Fruit fly (Drosophila melanogaster) whole organism, embryonic: ENCODE results near the gene Uggt.

Experiments
- Asciz ChIP-seq: fragments of 200-800 bp; sonication (Bioruptor generic); optimal IDR thresholded peaks from 2 replicates; lab custom pipeline; 2017; ENCODE audit warnings: missing biosample characterization, mild to moderate bottlenecking, missing genetic modification characterization, missing genetic modification reagents
- Atf3 ChIP-seq: fragments of 200-800 bp; sonication (Bioruptor generic); optimal IDR thresholded peaks from 3 replicates; lab custom pipeline; 2016; ENCODE audit warnings: missing biosample characterization, missing genetic modification characterization
- Bgb ChIP-seq: fragments of 200-800 bp; sonication (Bioruptor generic); IDR thresholded peaks from 2 replicates; pipeline ENCODE4 v1.3.6; 2022; ENCODE audit warnings: missing biosample characterization, missing genetic modification characterization; ENCODE audit not compliant: partially characterized antibody
- C15 ChIP-seq: fragments of 200-800 bp; sonication (Bioruptor generic); IDR thresholded peaks from 3 replicates; pipeline ENCODE4 v1.3.6; 2022; ENCODE audit warnings: missing biosample characterization, missing genetic modification characterization
- CG10462 ChIP-seq: fragments of 200-800 bp; sonication (Bioruptor generic); optimal IDR thresholded peaks from 2 replicates; lab custom pipeline; 2016; ENCODE audit warnings: missing biosample characterization, missing genetic modification characterization
- CG10979 ChIP-seq: fragments of 200-800 bp; sonication (Bioruptor generic); optimal IDR thresholded peaks from 2 replicates; lab custom pipeline; 2018; ENCODE audit warnings: missing biosample characterization, mild to moderate bottlenecking, missing genetic modification characterization, moderate library complexity
- CG11085 ChIP-seq: fragments of 200-800 bp; sonication (Bioruptor generic); IDR thresholded peaks from 2 replicates; pipeline ENCODE4 v1.3.6; 2022; ENCODE audit warnings: missing biosample characterization, missing genetic modification characterization
- CG11456 ChIP-seq: fragments of 200-800 bp; sonication (Bioruptor generic); IDR thresholded peaks from 3 replicates; pipeline ENCODE4 v1.3.6; 2022; ENCODE audit warnings: missing biosample characterization, missing genetic modification characterization
- CG11560 ChIP-seq: fragments of 200-800 bp; sonication (Bioruptor generic); IDR thresholded peaks from 3 replicates; pipeline ENCODE4 v1.3.6; 2022; ENCODE audit warnings: missing biosample characterization, missing genetic modification characterization
- CG11696 ChIP-seq: fragments of 200-800 bp; sonication (Bioruptor generic); IDR thresholded peaks from 2 replicates; pipeline ENCODE4 v1.3.6; 2022; ENCODE audit warnings: missing biosample characterization, missing genetic modification characterization
- CG12071 ChIP-seq: fragments of 200-800 bp; sonication (Bioruptor generic); optimal IDR thresholded peaks from 3 replicates; lab custom pipeline; 2018; ENCODE audit warnings: missing biosample characterization, mild to moderate bottlenecking, missing genetic modification characterization
- CG12104 ChIP-seq: fragments of 200-800 bp; sonication (Bioruptor generic); optimal IDR thresholded peaks from 3 replicates; lab custom pipeline; 2016; ENCODE audit warnings: missing biosample characterization, missing genetic modification characterization
- CG12659 ChIP-seq: fragments of 200-800 bp; sonication (Bioruptor generic); optimal IDR thresholded peaks from 3 replicates; lab custom pipeline; 2017; ENCODE audit warnings: mild to moderate bottlenecking, missing biosample characterization, missing genetic modification reagents, missing genetic modification characterization
- CG12744 ChIP-seq: fragments of 200-800 bp; sonication (Bioruptor generic); optimal IDR thresholded peaks from 2 replicates; lab custom pipeline; 2016; ENCODE audit warnings: missing biosample characterization, missing genetic modification characterization
- CG13123 ChIP-seq: fragments of 200-800 bp; sonication (Bioruptor generic); optimal IDR thresholded peaks from 2 replicates; lab custom pipeline; 2016; ENCODE audit warnings: missing biosample characterization, missing genetic modification characterization
- CG14710 ChIP-seq: fragments of 200-800 bp; sonication (Bioruptor generic); optimal IDR thresholded peaks from 3 replicates; lab custom pipeline; 2019; ENCODE audit warnings: missing biosample characterization, mild to moderate bottlenecking, missing genetic modification characterization, moderate library complexity
- CG15479 ChIP-seq: fragments of 200-800 bp; sonication (Bioruptor generic); optimal IDR thresholded peaks from 3 replicates; lab custom pipeline; 2019; ENCODE audit warnings: missing biosample characterization, mild to moderate bottlenecking, missing genetic modification characterization, moderate library complexity
- CG2202 ChIP-seq: fragments of 200-800 bp; sonication (Bioruptor generic); optimal IDR thresholded peaks from 2 replicates; lab custom pipeline; 2018; ENCODE audit warnings: missing biosample characterization, mild to moderate bottlenecking, missing genetic modification characterization
- CG4360 ChIP-seq: fragments of 200-800 bp; sonication (Bioruptor generic); IDR thresholded peaks from 2 replicates; pipeline ENCODE4 v1.3.6; 2022; ENCODE audit warnings: missing biosample characterization, missing genetic modification characterization
- CG6254 ChIP-seq: fragments of 200-800 bp; sonication (Bioruptor generic); optimal IDR thresholded peaks from 3 replicates; lab custom pipeline; 2017; ENCODE audit warnings: mild to moderate bottlenecking, missing biosample characterization, missing genetic modification reagents, missing genetic modification characterization
- CG7556 ChIP-seq: fragments of 200-800 bp; sonication (Bioruptor generic); optimal IDR thresholded peaks from 2 replicates; lab custom pipeline; 2017; ENCODE audit warnings: missing biosample characterization, mild to moderate bottlenecking, missing genetic modification characterization
- CG7987 ChIP-seq: fragments of 200-800 bp; sonication (Bioruptor generic); optimal IDR thresholded peaks from 2 replicates; lab custom pipeline; 2018; ENCODE audit warnings: missing biosample characterization, mild to moderate bottlenecking, missing genetic modification characterization, moderate library complexity
- CG8478 ChIP-seq: fragments of >200 bp; optimal IDR thresholded peaks from 2 replicates; lab custom pipeline; 2018
- Camta ChIP-seq: fragments of 200-800 bp; sonication (Bioruptor generic); optimal IDR thresholded peaks from 2 replicates; lab custom pipeline; 2016; ENCODE audit warnings: missing biosample characterization, missing genetic modification characterization
- Drgx ChIP-seq: fragments of 200-800 bp; sonication (Bioruptor generic); IDR thresholded peaks from 2 replicates; pipeline ENCODE4 v1.3.6; 2022; ENCODE audit warnings: missing biosample characterization, missing genetic modification characterization
- H2.0 ChIP-seq: fragments of 200-800 bp; sonication (Bioruptor generic); IDR thresholded peaks from 2 replicates; pipeline ENCODE4 v1.3.6; 2022; ENCODE audit warnings: missing biosample characterization, missing genetic modification characterization
- Hr3 ChIP-seq: fragments of 200-800 bp; sonication (Bioruptor generic); optimal IDR thresholded peaks from 3 replicates; lab custom pipeline; 2016; ENCODE audit warnings: missing biosample characterization, missing genetic modification characterization
- MBD-R2 ChIP-seq: fragments of 200-800 bp; sonication (Bioruptor generic); IDR thresholded peaks from 2 replicates; pipeline ENCODE4 v1.3.6; 2022; ENCODE audit warnings: missing biosample characterization, missing genetic modification characterization
- MTF-1 ChIP-seq: fragments of 200-800 bp; sonication (Bioruptor generic); optimal IDR thresholded peaks from 2 replicates; lab custom pipeline; 2018; ENCODE audit warnings: missing biosample characterization, mild to moderate bottlenecking, missing genetic modification characterization, borderline replicate concordance
- Myb ChIP-seq: fragments of 200-800 bp; sonication (Bioruptor generic); optimal IDR thresholded peaks from 2 replicates; lab custom pipeline; 2016; ENCODE audit warnings: missing biosample characterization, missing genetic modification characterization
- Sox102F ChIP-seq: fragments of 200-800 bp; sonication (Bioruptor generic); optimal IDR thresholded peaks from 2 replicates; lab custom pipeline; 2018; ENCODE audit warnings: missing biosample characterization, mild to moderate bottlenecking, missing genetic modification characterization, moderate library complexity
- Trl ChIP-seq, 3 experiments: fragments of >200 bp in 2 of 3; fragments of 200-800 bp in 1 of 3; sonication (Bioruptor generic) in 1 of 3; optimal IDR thresholded peaks; 2 replicates in 1 of 3; 3 replicates in 2 of 3; lab custom pipeline; 2016 to 2017; ENCODE audit warnings: missing biosample characterization in 1 of 3, missing genetic modification characterization in 1 of 3
- btn ChIP-seq: fragments of 200-800 bp; sonication (Bioruptor generic); optimal IDR thresholded peaks from 2 replicates; lab custom pipeline; 2016; ENCODE audit warnings: missing biosample characterization, missing genetic modification characterization
- cg ChIP-seq: fragments of 200-800 bp; sonication (Bioruptor generic); optimal IDR thresholded peaks from 3 replicates; lab custom pipeline; 2019; ENCODE audit warnings: missing biosample characterization, mild to moderate bottlenecking, missing genetic modification characterization, moderate library complexity
- corto ChIP-seq: fragments of 200-800 bp; sonication (Bioruptor generic); optimal IDR thresholded peaks from 2 replicates; lab custom pipeline; 2016; ENCODE audit warnings: missing biosample characterization, mild to moderate bottlenecking, missing genetic modification characterization, moderate library complexity
- dan ChIP-seq: fragments of 200-800 bp; sonication (Bioruptor generic); IDR thresholded peaks from 2 replicates; pipeline ENCODE4 v1.3.6; 2022; ENCODE audit warnings: missing biosample characterization, missing genetic modification characterization
- gro ChIP-seq: fragments of 200-800 bp; sonication (Bioruptor generic); optimal IDR thresholded peaks from 2 replicates; lab custom pipeline; 2016; ENCODE audit warnings: missing biosample characterization, missing genetic modification characterization
- gsb-n ChIP-seq: fragments of 200-800 bp; sonication (Bioruptor generic); optimal IDR thresholded peaks from 3 replicates; lab custom pipeline; 2018; ENCODE audit warnings: missing biosample characterization, mild to moderate bottlenecking, missing genetic modification characterization
- gt ChIP-seq: fragments of 200-800 bp; sonication (Bioruptor generic); IDR thresholded peaks from 2 replicates; pipeline ENCODE4 v1.3.6; 2022; ENCODE audit warnings: missing biosample characterization, missing genetic modification characterization
- hth ChIP-seq: fragments of >200 bp; optimal IDR thresholded peaks from 2 replicates; lab custom pipeline; 2017; ENCODE audit warnings: inconsistent platforms
- jigr1 ChIP-seq: fragments of 200-800 bp; sonication (Bioruptor generic); IDR thresholded peaks from 3 replicates; pipeline ENCODE4 v1.3.6; 2022; ENCODE audit warnings: missing biosample characterization, missing genetic modification characterization
- kah ChIP-seq: fragments of 200-800 bp; sonication (Bioruptor generic); optimal IDR thresholded peaks from 2 replicates; lab custom pipeline; 2018; ENCODE audit warnings: missing biosample characterization, mild to moderate bottlenecking, missing genetic modification characterization
- nmo ChIP-seq: fragments of 200-800 bp; sonication (Bioruptor generic); optimal IDR thresholded peaks from 2 replicates; lab custom pipeline; 2018; ENCODE audit warnings: missing biosample characterization, mild to moderate bottlenecking, missing genetic modification characterization, moderate library complexity
- odd ChIP-seq: fragments of 200-800 bp; sonication (Bioruptor generic); optimal IDR thresholded peaks from 2 replicates; lab custom pipeline; 2017; ENCODE audit warnings: missing biosample characterization, mild to moderate bottlenecking, missing genetic modification characterization
- psq ChIP-seq: fragments of 200-800 bp; sonication (Bioruptor generic); optimal IDR thresholded peaks from 2 replicates; lab custom pipeline; 2017; ENCODE audit warnings: missing biosample characterization, missing genetic modification characterization
- ranshi ChIP-seq: fragments of 200-800 bp; sonication (Bioruptor generic); IDR thresholded peaks from 2 replicates; pipeline ENCODE4 v1.3.6; 2022; ENCODE audit warnings: missing biosample characterization, missing genetic modification characterization
- repo ChIP-seq: fragments of 200-800 bp; sonication (Bioruptor generic); optimal IDR thresholded peaks from 2 replicates; lab custom pipeline; 2016; ENCODE audit warnings: missing biosample characterization, missing genetic modification characterization
- schlank ChIP-seq: fragments of 200-800 bp; sonication (Bioruptor generic); optimal IDR thresholded peaks from 2 replicates; lab custom pipeline; 2018; ENCODE audit warnings: missing biosample characterization, mild to moderate bottlenecking, missing genetic modification characterization
- sens ChIP-seq: fragments of 200-800 bp; sonication (Bioruptor generic); peaks from one replicate; lab custom pipeline; 2016; ENCODE audit warnings: missing biosample characterization, missing genetic modification characterization
- sna ChIP-seq: fragments of 200-800 bp; sonication (Bioruptor generic); IDR thresholded peaks from 2 replicates; pipeline ENCODE4 v1.3.6; 2022; ENCODE audit warnings: missing biosample characterization, missing genetic modification characterization; ENCODE audit not compliant: partially characterized antibody
- so ChIP-seq: fragments of 200-800 bp; sonication (Bioruptor generic); IDR thresholded peaks from 3 replicates; pipeline ENCODE4 v1.3.6; 2022; ENCODE audit warnings: missing biosample characterization, missing genetic modification characterization
- toy ChIP-seq: fragments of 200-800 bp; sonication (Bioruptor generic); IDR thresholded peaks from 2 replicates; pipeline ENCODE4 v1.3.6; 2022; ENCODE audit warnings: missing biosample characterization, missing genetic modification characterization
- vvl ChIP-seq: fragments of 200-800 bp; sonication (Bioruptor generic); IDR thresholded peaks from 2 replicates; pipeline ENCODE4 v1.3.6; 2022; ENCODE audit warnings: missing biosample characterization, missing genetic modification characterization

Gene Uggt

DNA sequence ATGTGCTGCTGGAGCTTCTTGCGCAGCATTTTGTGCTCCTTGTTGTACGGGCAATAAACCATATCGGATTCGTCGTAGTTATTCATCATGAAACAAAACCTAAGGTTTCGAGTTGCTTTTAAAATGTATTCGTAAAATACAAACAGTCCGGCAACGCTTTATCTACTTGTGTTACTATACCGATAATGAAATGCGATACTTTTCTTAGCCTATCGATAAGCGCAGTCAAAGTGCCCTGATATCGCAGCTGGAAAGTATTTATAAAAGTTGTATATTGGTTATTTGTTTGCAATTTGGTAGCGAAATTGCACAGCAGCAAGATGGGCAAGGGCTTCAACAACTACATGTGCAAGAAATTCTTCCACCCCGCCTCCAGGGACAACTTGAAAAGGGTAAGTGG, 28.9 kb downstream of the Uggt start, which contains the start of the genes arx and CG6843 (continued):
- TF ChIP-seq MTF-1 (GFP tag; lab: Kevin White, UChicago): no peak
- no peak for TF ChIP-seq vvl (GFP tag; lab: Robert Waterston, UW)
- no peak for TF ChIP-seq kah
- TF ChIP-seq gro: peak; percentile 61
- no peak for TF ChIP-seq repo
- peak; percentile 84 for TF ChIP-seq sna (GFP tag; lab: Robert Waterston, UW)
- no peak for TF ChIP-seq Hr3 (GFP tag; lab: Kevin White, UChicago)
- peak; percentile 9 for TF ChIP-seq CG10979 (tag; lab: Kevin White, UChicago)
- TF ChIP-seq psq (GFP tag; lab: Kevin White, UChicago): peak; percentile 39
- TF ChIP-seq schlank (tag; lab: Kevin White, UChicago): no peak
- no peak for TF ChIP-seq CG2202
- no peak for TF ChIP-seq CG11696
- no peak for TF ChIP-seq Camta
- no peak for TF ChIP-seq CG11085 (GFP tag; lab: Robert Waterston, UW)
- no peak for TF ChIP-seq CG4360 (GFP tag; lab: Robert Waterston, UW)
- TF ChIP-seq toy (GFP tag; lab: Robert Waterston, UW): no peak
- TF ChIP-seq ranshi (GFP tag; lab: Robert Waterston, UW): no peak
- no peak for TF ChIP-seq btn (GFP tag; lab: Kevin White, UChicago)
- no peak for TF ChIP-seq gt
- TF ChIP-seq dan (GFP tag; lab: Robert Waterston, UW): no peak
- TF ChIP-seq CG12071 (GFP tag; lab: Kevin White, UChicago): no peak
- peak; percentile 72 for TF ChIP-seq CG12659 (GFP tag; lab: Kevin White, UChicago)
- TF ChIP-seq jigr1 (GFP tag; lab: Robert Waterston, UW): no peak
- TF ChIP-seq Myb (GFP tag; lab: Kevin White, UChicago): peak; percentile 40
- TF ChIP-seq Atf3: no peak
- no peak for TF ChIP-seq odd (GFP tag; lab: Kevin White, UChicago)
- TF ChIP-seq Drgx (GFP tag; lab: Robert Waterston, UW): no peak
- no peak for TF ChIP-seq CG8478 (lab: Kevin White, UChicago)
- no peak for TF ChIP-seq CG6254 (GFP tag; lab: Kevin White, UChicago)
- no peak for TF ChIP-seq Asciz (GFP tag; lab: Kevin White, UChicago)
- no peak for TF ChIP-seq hth (lab: Kevin White, UChicago)
- no peak for TF ChIP-seq CG12104 (GFP tag; lab: Kevin White, UChicago)
- peak; percentile 84 for TF ChIP-seq MBD-R2 (GFP tag; lab: Robert Waterston, UW)
- TF ChIP-seq corto: no peak
- TF ChIP-seq CG14710 (tag; lab: Kevin White, UChicago): peak; percentile 47
- no peak for TF ChIP-seq C15 (GFP tag; lab: Robert Waterston, UW)
- peak; percentile 93 for TF ChIP-seq Bgb
- no peak for TF ChIP-seq gsb-n
- no peak for TF ChIP-seq H2.0 (GFP tag; lab: Robert Waterston, UW)
- TF ChIP-seq CG10462: no peak
- TF ChIP-seq so (GFP tag; lab: Robert Waterston, UW): peak; percentile 78; the same call in 1 of the 3 replicates
- TF ChIP-seq Trl (optimal IDR thresholded peaks at IDR 0.05; lab: Kevin White, UChicago): no peak
- no peak for TF ChIP-seq Trl (GFP tag; optimal IDR thresholded peaks at IDR 0.05; lab: Kevin White, UChicago)
- TF ChIP-seq CG7556: no peak
- no peak for TF ChIP-seq CG7987 (GFP tag; lab: Kevin White, UChicago)
- TF ChIP-seq nmo: peak; percentile 16
- TF ChIP-seq CG11456 (GFP tag; lab: Robert Waterston, UW): no peak
- no peak for TF ChIP-seq CG13123 (GFP tag; lab: Kevin White, UChicago)
- TF ChIP-seq CG15479 (GFP tag; lab: Kevin White, UChicago): no peak
- no peak for TF ChIP-seq cg (GFP tag; lab: Kevin White, UChicago)
- no peak for TF ChIP-seq CG12744 (GFP tag; lab: Kevin White, UChicago)
- no peak for TF ChIP-seq Sox102F (GFP tag; lab: Kevin White, UChicago)
- no peak for TF ChIP-seq CG11560 (tag; lab: Robert Waterston, UW)
- TF ChIP-seq sens (GFP tag; lab: Kevin White, UChicago): peak; percentile 70
